Worm (Caenorhabditis elegans) whole organism, late embryonic: Measurements from ENCODE around the gene ebp-2.
A peak's percentile ranks its signal among the peaks of the same experiment; 100 is the strongest.

Source experiments
- F13H6.1 ChIP-seq: sonication (generic microtip); optimal IDR thresholded peaks from 2 replicates; lab custom pipeline; 2016; ENCODE audit warnings: missing genetic modification characterization, missing compliant biosample characterization
- K02D7.2 ChIP-seq: sonication (generic microtip); optimal IDR thresholded peaks from 2 replicates; lab custom pipeline; 2017; ENCODE audit warnings: mild to moderate bottlenecking, missing genetic modification characterization, missing compliant biosample characterization
- T23F11.4 ChIP-seq: fragments of 200-800 bp; sonication (Bioruptor generic); optimal IDR thresholded peaks from 2 replicates; lab custom pipeline; 2018; ENCODE audit warnings: mild to moderate bottlenecking, missing genetic modification characterization, missing compliant biosample characterization
- Y22D7AL.16 ChIP-seq: sonication (generic microtip); optimal IDR thresholded peaks from 2 replicates; lab custom pipeline; 2016; ENCODE audit warnings: missing genetic modification characterization, missing compliant biosample characterization
- ama-1 ChIP-seq: fragments of 150-350 bp; optimal IDR thresholded peaks from 2 replicates; lab custom pipeline; 2014
- ceh-19 ChIP-seq: fragments of 200-800 bp; sonication (Bioruptor generic); optimal IDR thresholded peaks from 2 replicates; lab custom pipeline; 2018; ENCODE audit warnings: mild to moderate bottlenecking, missing genetic modification characterization, missing compliant biosample characterization
- ceh-22 ChIP-seq: sonication (generic microtip); optimal IDR thresholded peaks from 2 replicates; lab custom pipeline; 2017; ENCODE audit warnings: missing biosample characterization, missing genetic modification characterization
- ceh-30 ChIP-seq: fragments of 150-350 bp; optimal IDR thresholded peaks from 2 replicates; lab custom pipeline; 2014; ENCODE audit warnings: missing biosample characterization, missing genetic modification characterization
- ceh-45 ChIP-seq: fragments of 200-800 bp; sonication (Bioruptor generic); IDR thresholded peaks from 2 replicates; pipeline ENCODE4 v1.3.6; 2022; ENCODE audit warnings: missing genetic modification reagents, missing genetic modification characterization, missing compliant biosample characterization
- ceh-6 ChIP-seq: fragments of 200-800 bp; sonication (Bioruptor generic); optimal IDR thresholded peaks from 2 replicates; lab custom pipeline; 2018; ENCODE audit warnings: mild to moderate bottlenecking, missing genetic modification characterization, missing compliant biosample characterization
- ceh-9 ChIP-seq: sonication (generic microtip); optimal IDR thresholded peaks from 2 replicates; lab custom pipeline; 2016; ENCODE audit warnings: mild to moderate bottlenecking, missing genetic modification characterization, inconsistent platforms, missing compliant biosample characterization
- dmd-4 ChIP-seq: sonication (generic microtip); optimal IDR thresholded peaks from 2 replicates; lab custom pipeline; 2016; ENCODE audit warnings: borderline replicate concordance, missing genetic modification characterization, missing compliant biosample characterization
- ets-4 ChIP-seq: sonication (generic microtip); optimal IDR thresholded peaks from 2 replicates; lab custom pipeline; 2016; ENCODE audit warnings: missing genetic modification characterization, missing compliant biosample characterization
- eyg-1 ChIP-seq: sonication (generic microtip); optimal IDR thresholded peaks from 2 replicates; lab custom pipeline; 2016; ENCODE audit warnings: missing genotype, missing genetic modification characterization, missing compliant biosample characterization
- hlh-13 ChIP-seq: fragments of 200-800 bp; sonication (Bioruptor generic); optimal IDR thresholded peaks from 2 replicates; lab custom pipeline; 2018; ENCODE audit warnings: mild to moderate bottlenecking, missing genetic modification characterization, missing compliant biosample characterization
- hlh-30 ChIP-seq: sonication (generic microtip); optimal IDR thresholded peaks from 2 replicates; lab custom pipeline; 2017; ENCODE audit warnings: antibody characterized with exemption, missing genetic modification characterization, missing compliant biosample characterization; ENCODE audit not compliant: insufficient read depth
- hlh-6 ChIP-seq: sonication (generic microtip); optimal IDR thresholded peaks from 2 replicates; lab custom pipeline; 2016; ENCODE audit warnings: missing genotype, missing genetic modification characterization, missing compliant biosample characterization
- hlh-8 ChIP-seq: sonication (generic microtip); optimal IDR thresholded peaks from 2 replicates; lab custom pipeline; 2016; ENCODE audit warnings: missing genotype, missing genetic modification characterization, missing compliant biosample characterization
- madf-2 ChIP-seq: sonication (generic microtip); optimal IDR thresholded peaks from 2 replicates; lab custom pipeline; 2017; ENCODE audit warnings: missing genetic modification characterization, missing compliant biosample characterization
- mec-3 ChIP-seq: sonication (generic microtip); optimal IDR thresholded peaks from 2 replicates; lab custom pipeline; 2016; ENCODE audit warnings: borderline replicate concordance, missing genetic modification characterization, missing compliant biosample characterization
- nfya-1 ChIP-seq: sonication (generic microtip); optimal IDR thresholded peaks from 2 replicates; lab custom pipeline; 2017; ENCODE audit warnings: missing genetic modification characterization, mild to moderate bottlenecking, missing compliant biosample characterization, antibody characterized with exemption, moderate library complexity
- nhr-11 ChIP-seq: fragments of 150-350 bp; optimal IDR thresholded peaks from 2 replicates; lab custom pipeline; 2014; ENCODE audit warnings: missing biosample characterization, missing genetic modification characterization
- nhr-232 ChIP-seq: sonication (generic microtip); optimal IDR thresholded peaks from 2 replicates; lab custom pipeline; 2016; ENCODE audit warnings: missing genetic modification characterization, missing compliant biosample characterization
- npax-4 ChIP-seq: sonication (generic microtip); optimal IDR thresholded peaks from 2 replicates; lab custom pipeline; 2016; ENCODE audit warnings: missing genetic modification characterization, missing compliant biosample characterization
- pat-9 ChIP-seq: fragments of 200-800 bp; sonication (Bioruptor generic); optimal IDR thresholded peaks from 2 replicates; lab custom pipeline; 2018; ENCODE audit warnings: mild to moderate bottlenecking, missing genetic modification characterization, moderate library complexity, missing compliant biosample characterization
- pax-1 ChIP-seq: fragments of 150-350 bp; optimal IDR thresholded peaks from 2 replicates; lab custom pipeline; 2014; ENCODE audit warnings: missing biosample characterization, missing genetic modification characterization
- pha-2 ChIP-seq: sonication (generic microtip); optimal IDR thresholded peaks from 2 replicates; lab custom pipeline; 2017; ENCODE audit warnings: mild to moderate bottlenecking, missing genetic modification characterization, missing compliant biosample characterization
- pha-4 ChIP-seq: fragments of 150-350 bp; optimal IDR thresholded peaks from 2 replicates; lab custom pipeline; 2018; ENCODE audit warnings: missing biosample characterization, missing genetic modification reagents, missing genetic modification characterization
- pqm-1 ChIP-seq: sonication (generic microtip); optimal IDR thresholded peaks from 2 replicates; lab custom pipeline; 2016; ENCODE audit warnings: missing genetic modification characterization, missing compliant biosample characterization
- pros-1 ChIP-seq: fragments of 150-350 bp; optimal IDR thresholded peaks from 2 replicates; lab custom pipeline; 2014; ENCODE audit warnings: missing biosample characterization, missing genetic modification reagents, missing genetic modification characterization
- sdc-2 ChIP-seq: sonication (generic microtip); optimal IDR thresholded peaks from 2 replicates; lab custom pipeline; 2016; ENCODE audit warnings: missing genotype, missing genetic modification characterization, missing compliant biosample characterization
- sox-4 ChIP-seq: sonication (generic microtip); optimal IDR thresholded peaks from 2 replicates; lab custom pipeline; 2017; ENCODE audit warnings: mild to moderate bottlenecking, missing genetic modification characterization, inconsistent platforms, missing compliant biosample characterization
- syd-9 ChIP-seq: sonication (generic microtip); optimal IDR thresholded peaks from 2 replicates; lab custom pipeline; 2016; ENCODE audit warnings: mild to moderate bottlenecking, missing genetic modification characterization, moderate library complexity, missing compliant biosample characterization
- ttx-3 ChIP-seq: sonication (generic microtip); optimal IDR thresholded peaks from 2 replicates; lab custom pipeline; 2016; ENCODE audit warnings: missing genetic modification reagents, missing genetic modification characterization, missing compliant biosample characterization
- unc-42 ChIP-seq: sonication (generic microtip); optimal IDR thresholded peaks from 2 replicates; lab custom pipeline; 2016; ENCODE audit warnings: missing genotype, missing genetic modification characterization, missing compliant biosample characterization
- unc-86 ChIP-seq: sonication (generic microtip); optimal IDR thresholded peaks from 2 replicates; lab custom pipeline; 2016; ENCODE audit warnings: missing genetic modification characterization, missing compliant biosample characterization
- ztf-16 ChIP-seq: sonication (generic microtip); optimal IDR thresholded peaks from 2 replicates; lab custom pipeline; 2017; ENCODE audit warnings: missing genetic modification characterization, missing compliant biosample characterization

The ebp-2 gene

DNA sequence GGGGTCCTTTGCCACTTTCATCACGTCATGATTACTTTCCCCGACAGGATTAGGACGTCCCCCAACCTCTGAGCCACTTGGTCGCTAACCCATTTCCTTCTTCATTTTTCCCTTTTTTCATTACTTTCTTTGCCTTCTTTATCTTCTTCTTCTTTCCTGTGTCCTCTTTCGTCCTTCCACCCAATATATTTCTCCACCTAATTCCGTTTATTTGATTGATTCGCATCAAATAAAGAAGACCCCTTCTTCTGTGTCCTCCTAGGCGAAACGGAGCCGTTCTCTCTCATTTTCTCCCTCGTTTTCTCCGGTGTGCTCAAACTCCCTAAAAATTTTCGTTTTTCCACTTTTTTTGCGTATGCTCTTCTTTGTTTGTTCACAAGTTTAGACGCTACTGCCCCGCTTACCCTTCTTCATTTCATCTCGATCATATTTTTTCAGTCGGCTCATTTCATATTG, 32.8 kb upstream of the ebp-2 start, which contains the start of gene C05D12.7:
Gene C05D12.7 (plus strand): TSS at position 406 of the 456 bp plus-strand sequence.
- TF ChIP-seq unc-42 (peak; percentile 57), ceh-22 (tag; lab: Kevin White, UChicago) (no peak)

DNA sequence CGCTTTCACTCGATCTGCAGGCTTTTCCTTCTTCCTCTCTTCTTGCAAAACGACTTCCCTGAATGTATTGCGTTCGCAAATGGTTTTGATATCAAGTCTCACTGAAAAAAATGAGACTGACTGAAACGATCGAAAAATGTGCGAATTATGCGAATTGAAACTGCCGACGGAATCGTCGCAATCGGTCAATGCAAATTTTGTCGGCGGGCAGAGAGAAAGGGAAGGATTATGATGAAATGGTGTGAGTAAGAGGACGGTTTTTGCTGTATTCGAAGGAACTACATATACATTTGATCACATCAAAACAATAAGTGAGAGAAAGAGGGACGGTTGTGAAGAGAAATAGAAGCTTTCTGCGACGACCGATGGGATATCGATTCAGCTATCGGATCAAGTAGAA, 26.9 kb upstream of the ebp-2 start, which contains the start of gene C05D12.1:
Gene C05D12.1 (minus strand): TSS at position 101 of the 400 bp plus-strand sequence.
- TF ChIP-seq ceh-22 (tag; lab: Kevin White, UChicago) (no peak), pha-4 (tag; lab: Kevin White, UChicago) (no peak), pax-1 (no peak), hlh-6 (no peak), Y22D7AL.16 (tag; lab: Kevin White, UChicago) (no peak), pqm-1 (tag; lab: Kevin White, UChicago) (no peak)

DNA sequence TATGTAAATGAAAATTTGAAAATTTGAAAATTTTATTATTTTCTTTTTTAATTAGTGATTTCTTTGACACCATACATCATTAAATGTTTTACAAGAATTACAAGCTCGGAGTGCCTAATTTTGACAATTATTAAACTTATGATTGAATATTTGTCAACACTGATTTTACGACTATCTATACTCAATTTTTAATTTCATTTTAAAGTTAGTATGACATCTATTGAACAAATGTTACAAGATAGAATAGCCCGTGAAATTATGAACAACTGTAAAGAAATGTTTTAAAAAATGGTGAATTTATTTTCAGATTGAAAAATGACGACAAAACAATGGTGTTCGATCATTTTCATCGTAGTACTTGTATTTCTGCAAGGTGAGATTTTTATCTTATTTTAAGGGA, 24.5 kb upstream of the ebp-2 start, which contains the start of gene C05D12.2:
Gene C05D12.2 (plus strand): TSS at position 301 of the 400 bp plus-strand sequence.
- TF ChIP-seq nhr-232 (tag; lab: Kevin White, UChicago) (no peak), K02D7.2 (tag; lab: Kevin White, UChicago) (no peak), nhr-11 (no peak), ets-4 (no peak), ceh-6 (GFP tag; lab: Kevin White, UChicago) (no peak), ceh-19 (no peak), unc-86 (tag; lab: Kevin White, UChicago) (no peak), F13H6.1 (tag; lab: Kevin White, UChicago) (no peak), pat-9 (tag; lab: Kevin White, UChicago) (no peak), pqm-1 (tag; lab: Kevin White, UChicago) (no peak), npax-4 (no peak), Y22D7AL.16 (tag; lab: Kevin White, UChicago) (no peak), hlh-8 (tag; lab: Kevin White, UChicago) (no peak)

DNA sequence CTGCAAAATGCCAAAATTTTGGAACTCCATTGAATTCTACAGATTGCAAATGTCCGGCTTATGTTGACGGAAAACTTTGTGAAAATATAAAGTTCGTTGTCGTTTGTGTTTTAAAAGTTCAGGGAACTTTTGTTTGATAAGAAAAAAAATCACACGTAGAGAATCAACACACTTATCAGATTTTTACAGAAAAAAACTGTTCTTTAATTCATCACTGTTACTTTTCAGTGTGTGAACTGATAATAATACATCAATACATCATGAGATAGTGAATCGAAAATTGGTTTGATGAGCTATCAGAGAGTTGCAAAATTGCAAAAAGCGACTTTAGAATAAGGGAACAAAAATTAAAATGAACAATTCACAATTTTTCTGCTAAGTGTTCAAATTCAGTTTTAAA, 24.0 kb upstream of the ebp-2 start:
- TF ChIP-seq hlh-13: no peak
- TF ChIP-seq ceh-9 (tag; lab: Kevin White, UChicago): no peak
- TF ChIP-seq mec-3 (tag; lab: Kevin White, UChicago): no peak
- TF ChIP-seq dmd-4: no peak
- TF ChIP-seq ceh-22 (tag; lab: Kevin White, UChicago): no peak
- TF ChIP-seq unc-86 (tag; lab: Kevin White, UChicago): no peak
- TF ChIP-seq eyg-1: no peak
- TF ChIP-seq ama-1 (lab: Kevin White, UChicago): no peak
- no peak for TF ChIP-seq hlh-6
- no peak for TF ChIP-seq syd-9
- no peak for TF ChIP-seq ttx-3 (tag; lab: Kevin White, UChicago)

DNA sequence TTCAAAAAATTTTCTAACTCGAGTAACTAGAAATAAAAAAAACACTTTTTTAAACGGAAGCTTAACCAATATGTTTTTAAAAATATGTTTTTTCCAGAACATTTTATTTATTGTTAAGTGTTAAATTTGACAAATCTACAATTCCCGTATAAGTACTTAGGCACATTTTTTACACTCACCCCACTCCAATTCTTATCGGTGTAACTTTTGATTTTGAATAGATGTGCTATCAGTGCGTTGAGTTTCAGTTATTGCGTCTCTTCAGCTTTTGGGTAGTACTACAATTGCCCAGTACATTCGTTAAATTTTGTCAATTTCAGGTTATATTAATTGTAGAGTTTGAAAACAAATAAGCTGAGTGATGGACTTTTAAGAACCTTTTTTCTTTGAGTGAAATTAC, 18.5 kb upstream of the ebp-2 start:
- no peak for TF ChIP-seq nhr-11
- TF ChIP-seq syd-9: no peak
- no peak for TF ChIP-seq ceh-30 (tag; lab: Kevin White, UChicago)
- TF ChIP-seq sdc-2: no peak
- TF ChIP-seq Y22D7AL.16 (tag; lab: Kevin White, UChicago): no peak
- no peak for TF ChIP-seq sox-4 (tag; lab: Kevin White, UChicago)
- TF ChIP-seq madf-2 (tag; lab: Kevin White, UChicago): no peak
- TF ChIP-seq T23F11.4: no peak
- no peak for TF ChIP-seq pha-2 (tag; lab: Kevin White, UChicago)
- TF ChIP-seq unc-86 (tag; lab: Kevin White, UChicago): no peak
- TF ChIP-seq ztf-16: no peak
- no peak for TF ChIP-seq ceh-45
- TF ChIP-seq nfya-1: no peak
- no peak for TF ChIP-seq pros-1
- TF ChIP-seq hlh-30 (tag; lab: Kevin White, UChicago): no peak
- no peak for TF ChIP-seq pax-1
